Worm (Caenorhabditis elegans) whole organism, L4 larva: ENCODE results near the gene D2024.5.
A peak's percentile ranks its signal among the peaks of the same experiment; 100 is the strongest.

Experiments used
- F37D6.2 ChIP-seq: sonication (generic microtip); optimal IDR thresholded peaks from 2 replicates; lab custom pipeline; 2016; ENCODE audit warnings: mild to moderate bottlenecking, missing genetic modification characterization, missing compliant biosample characterization
- F49E8.2 ChIP-seq: sonication (generic microtip); optimal IDR thresholded peaks from 2 replicates; lab custom pipeline; 2016; ENCODE audit warnings: missing compliant biosample characterization, mild to moderate bottlenecking, missing genetic modification characterization, borderline replicate concordance
- T26A8.4 ChIP-seq: fragments of 200-800 bp; sonication (Bioruptor generic); IDR thresholded peaks from 2 replicates; pipeline ENCODE4 v1.3.6; 2022; ENCODE audit warnings: missing genetic modification characterization, missing compliant biosample characterization
- Y105C5A.15 ChIP-seq: fragments of 200-800 bp; sonication (Bioruptor generic); IDR thresholded peaks from 2 replicates; pipeline ENCODE4 v1.3.6; 2022; ENCODE audit warnings: missing genetic modification characterization, missing compliant biosample characterization
- Y75B8A.6 ChIP-seq: fragments of 200-800 bp; sonication (Bioruptor generic); IDR thresholded peaks from 2 replicates; pipeline ENCODE4 v1.3.6; 2022; ENCODE audit warnings: missing genetic modification reagents, missing genetic modification characterization, missing compliant biosample characterization
- ZK546.5 ChIP-seq, 2 experiments: sonication (generic microtip); optimal IDR thresholded peaks; 2 replicates each; lab custom pipeline; 2017; ENCODE audit warnings: missing biosample characterization in 2 of 2, missing genetic modification characterization in 2 of 2
- aha-1 ChIP-seq: fragments of 150-350 bp; peaks from one replicate; lab custom pipeline; 2014; ENCODE audit warnings: missing biosample characterization, missing genetic modification characterization
- ama-1 ChIP-seq: fragments of 150-350 bp; optimal IDR thresholded peaks from 2 replicates; lab custom pipeline; 2014; ENCODE audit warnings: inconsistent platforms, mixed read lengths
- ceh-32 ChIP-seq: sonication (generic microtip); optimal IDR thresholded peaks from 2 replicates; lab custom pipeline; 2016; ENCODE audit warnings: mild to moderate bottlenecking, missing genetic modification characterization, missing compliant biosample characterization; ENCODE audit not compliant: poor library complexity
- daf-12 ChIP-seq: fragments of 150-350 bp; optimal IDR thresholded peaks from 2 replicates; lab custom pipeline; 2014; ENCODE audit warnings: missing biosample characterization, missing genetic modification reagents, missing genetic modification characterization
- daf-16 ChIP-seq, 3 experiments: sonication (generic microtip); optimal IDR thresholded peaks; 2 replicates each; lab custom pipeline; 2016 to 2017; ENCODE audit warnings: missing genetic modification characterization in 3 of 3, missing genetic modification reagents in 3 of 3, mild to moderate bottlenecking in 2 of 3, missing compliant biosample characterization in 2 of 3, missing biosample characterization in 1 of 3, moderate library complexity in 1 of 3
- daf-8 ChIP-seq: fragments of 200-800 bp; sonication (Bioruptor generic); IDR thresholded peaks from 2 replicates; pipeline ENCODE4 v1.3.6; 2022; ENCODE audit warnings: missing genetic modification characterization, missing compliant biosample characterization
- dmd-6 ChIP-seq: fragments of 200-800 bp; sonication (Bioruptor generic); IDR thresholded peaks from 2 replicates; pipeline ENCODE4 v1.3.6; 2022; ENCODE audit warnings: missing genetic modification reagents, missing genetic modification characterization, missing compliant biosample characterization
- dmd-8 ChIP-seq: fragments of 200-800 bp; sonication (Bioruptor generic); IDR thresholded peaks from 2 replicates; pipeline ENCODE4 v1.3.6; 2022; ENCODE audit warnings: missing genetic modification characterization, missing compliant biosample characterization
- dmd-9 ChIP-seq: fragments of 200-800 bp; sonication (Bioruptor generic); IDR thresholded peaks from 2 replicates; pipeline ENCODE4 v1.3.6; 2022; ENCODE audit warnings: missing genetic modification reagents, missing genetic modification characterization, missing compliant biosample characterization
- dpl-1 ChIP-seq: fragments of 150-350 bp; optimal IDR thresholded peaks from 2 replicates; lab custom pipeline; 2014; ENCODE audit warnings: missing biosample characterization, missing genetic modification reagents, missing genetic modification characterization
- duxl-1 ChIP-seq: sonication (generic microtip); optimal IDR thresholded peaks from 2 replicates; lab custom pipeline; 2016; ENCODE audit warnings: mild to moderate bottlenecking, missing genetic modification characterization, moderate library complexity, missing compliant biosample characterization; ENCODE audit not compliant: poor library complexity
- dve-1 ChIP-seq: sonication (generic microtip); optimal IDR thresholded peaks from 2 replicates; lab custom pipeline; 2017; ENCODE audit warnings: antibody characterized with exemption, mild to moderate bottlenecking, missing genetic modification characterization, missing compliant biosample characterization; ENCODE audit not compliant: insufficient read depth
- egl-27 ChIP-seq: sonication (generic microtip); optimal IDR thresholded peaks from 3 replicates; lab custom pipeline; 2017; ENCODE audit warnings: missing biosample characterization, missing genetic modification reagents, missing genetic modification characterization
- egl-43 ChIP-seq: fragments of 200-800 bp; sonication (Bioruptor generic); IDR thresholded peaks from 2 replicates; pipeline ENCODE4 v1.3.6; 2022; ENCODE audit warnings: missing genetic modification reagents, missing genetic modification characterization, missing compliant biosample characterization
- fkh-10 ChIP-seq: fragments of 150-350 bp; optimal IDR thresholded peaks from 2 replicates; lab custom pipeline; 2014; ENCODE audit warnings: missing biosample characterization, missing genetic modification reagents, missing genetic modification characterization
- hlh-11 ChIP-seq: fragments of 200-800 bp; sonication (Bioruptor generic); optimal IDR thresholded peaks from 2 replicates; lab custom pipeline; 2018; ENCODE audit warnings: mild to moderate bottlenecking, missing genetic modification characterization, missing compliant biosample characterization
- hlh-30 ChIP-seq: sonication (generic microtip); optimal IDR thresholded peaks from 2 replicates; lab custom pipeline; 2017; ENCODE audit warnings: antibody characterized with exemption, mild to moderate bottlenecking, missing genetic modification characterization, missing compliant biosample characterization; ENCODE audit not compliant: insufficient read depth
- hmg-1.1 ChIP-seq: fragments of 200-800 bp; sonication (Bioruptor generic); IDR thresholded peaks from 2 replicates; pipeline ENCODE4 v1.3.6; 2022; ENCODE audit warnings: missing genetic modification reagents, missing genetic modification characterization, missing compliant biosample characterization
- lim-7 ChIP-seq: fragments of 200-800 bp; sonication (Bioruptor generic); IDR thresholded peaks from 2 replicates; pipeline ENCODE4 v1.3.6; 2022; ENCODE audit warnings: missing genetic modification characterization, missing compliant biosample characterization
- lin-1 ChIP-seq: fragments of 200-800 bp; sonication (Bioruptor generic); IDR thresholded peaks from 2 replicates; pipeline ENCODE4 v1.3.6; 2022; ENCODE audit warnings: missing genetic modification reagents, missing genetic modification characterization, missing compliant biosample characterization
- lin-38 ChIP-seq: fragments of 200-800 bp; sonication (Bioruptor generic); IDR thresholded peaks from 2 replicates; pipeline ENCODE4 v1.3.6; 2022; ENCODE audit warnings: missing genetic modification reagents, missing genetic modification characterization, missing compliant biosample characterization
- lsy-2 ChIP-seq, 2 experiments: fragments of 150-350 bp in 1 of 2; sonication (generic microtip) in 1 of 2; optimal IDR thresholded peaks; 2 replicates each; lab custom pipeline; 2014 to 2017; ENCODE audit warnings: missing biosample characterization in 2 of 2, missing genetic modification characterization in 2 of 2
- mdl-1 ChIP-seq, 2 experiments: fragments of 150-350 bp in 1 of 2; sonication (generic microtip) in 1 of 2; optimal IDR thresholded peaks; 2 replicates each; lab custom pipeline; 2014 to 2017; ENCODE audit warnings: missing biosample characterization in 2 of 2, missing genetic modification characterization in 2 of 2
- mdt-29 ChIP-seq: fragments of 200-800 bp; sonication (Bioruptor generic); IDR thresholded peaks from 2 replicates; pipeline ENCODE4 v1.3.6; 2022; ENCODE audit warnings: missing genetic modification reagents, missing genetic modification characterization, missing compliant biosample characterization
- mes-2 ChIP-seq: sonication (generic microtip); optimal IDR thresholded peaks from 2 replicates; lab custom pipeline; 2016; ENCODE audit warnings: missing genotype, mild to moderate bottlenecking, missing genetic modification characterization, missing compliant biosample characterization; ENCODE audit not compliant: poor library complexity, severe bottlenecking
- mxl-2 ChIP-seq: fragments of 200-800 bp; sonication (Bioruptor generic); conservative IDR thresholded peaks from 2 replicates; pipeline ENCODE4 v1.3.6; 2022; ENCODE audit warnings: missing genetic modification reagents, missing genetic modification characterization, missing compliant biosample characterization
- nhr-10 ChIP-seq: fragments of 150-350 bp; optimal IDR thresholded peaks from 2 replicates; lab custom pipeline; 2014; ENCODE audit warnings: missing biosample characterization, missing genetic modification characterization
- nhr-102 ChIP-seq: sonication (generic microtip); optimal IDR thresholded peaks from 2 replicates; lab custom pipeline; 2016; ENCODE audit warnings: mild to moderate bottlenecking, missing genetic modification characterization, moderate library complexity, missing compliant biosample characterization
- nhr-11 ChIP-seq: fragments of 150-350 bp; optimal IDR thresholded peaks from 2 replicates; lab custom pipeline; 2014; ENCODE audit warnings: missing biosample characterization, missing genetic modification characterization
- nhr-111 ChIP-seq: fragments of 200-800 bp; sonication (Bioruptor generic); optimal IDR thresholded peaks from 2 replicates; lab custom pipeline; 2018; ENCODE audit warnings: mild to moderate bottlenecking, missing genetic modification characterization, missing compliant biosample characterization
- nhr-28 ChIP-seq: fragments of 150-350 bp; optimal IDR thresholded peaks from 2 replicates; lab custom pipeline; 2014; ENCODE audit warnings: missing biosample characterization, missing genetic modification characterization
- nhr-42 ChIP-seq: fragments of 200-800 bp; sonication (Bioruptor generic); IDR thresholded peaks from 2 replicates; pipeline ENCODE4 v1.3.6; 2022; ENCODE audit warnings: missing genetic modification characterization, missing compliant biosample characterization
- nhr-6 ChIP-seq: fragments of 150-350 bp; optimal IDR thresholded peaks from 2 replicates; lab custom pipeline; 2014; ENCODE audit warnings: missing biosample characterization, missing genetic modification characterization
- php-3 ChIP-seq: fragments of 200-800 bp; sonication (Bioruptor generic); IDR thresholded peaks from 2 replicates; pipeline ENCODE4 v1.3.6; 2022; ENCODE audit warnings: missing genetic modification reagents, missing genetic modification characterization, missing compliant biosample characterization
- rbr-2 ChIP-seq: sonication (generic microtip); optimal IDR thresholded peaks from 2 replicates; lab custom pipeline; 2016; ENCODE audit warnings: missing genotype, missing genetic modification characterization, missing compliant biosample characterization
- saeg-2 ChIP-seq: fragments of 200-800 bp; sonication (Bioruptor generic); IDR thresholded peaks from 2 replicates; pipeline ENCODE4 v1.3.6; 2022; ENCODE audit warnings: missing genetic modification reagents, missing genetic modification characterization, missing compliant biosample characterization
- spr-1 ChIP-seq: sonication (generic microtip); optimal IDR thresholded peaks from 2 replicates; lab custom pipeline; 2016; ENCODE audit warnings: mild to moderate bottlenecking, missing genetic modification characterization, missing compliant biosample characterization
- unc-130 ChIP-seq: sonication (generic microtip); optimal IDR thresholded peaks from 2 replicates; lab custom pipeline; 2016; ENCODE audit warnings: missing genetic modification reagents, missing genetic modification characterization, missing compliant biosample characterization
- unc-39 ChIP-seq: sonication (generic microtip); optimal IDR thresholded peaks from 2 replicates; lab custom pipeline; 2017; ENCODE audit warnings: missing biosample characterization, missing genetic modification characterization
- unc-62 ChIP-seq, 3 experiments: fragments of 150-350 bp in 1 of 3; sonication (generic microtip); optimal IDR thresholded peaks in 2 of 3; peaks in 1 of 3; 1 replicate in 1 of 3; 2 replicates in 2 of 3; lab custom pipeline; 2014 to 2017; ENCODE audit warnings: missing biosample characterization in 3 of 3, missing genetic modification characterization in 3 of 3, missing genetic modification reagents in 3 of 3, missing genotype in 1 of 3
- zag-1 ChIP-seq: fragments of 150-350 bp; optimal IDR thresholded peaks from 2 replicates; lab custom pipeline; 2014; ENCODE audit warnings: missing biosample characterization, missing genetic modification characterization
- zfp-2 ChIP-seq: sonication (generic microtip); optimal IDR thresholded peaks from 2 replicates; lab custom pipeline; 2016; ENCODE audit warnings: mild to moderate bottlenecking, missing genetic modification characterization, missing compliant biosample characterization
- zip-2 ChIP-seq: fragments of 150-350 bp; optimal IDR thresholded peaks from 2 replicates; lab custom pipeline; 2014; ENCODE audit warnings: missing biosample characterization, missing genetic modification characterization

The D2024.5 gene

DNA sequence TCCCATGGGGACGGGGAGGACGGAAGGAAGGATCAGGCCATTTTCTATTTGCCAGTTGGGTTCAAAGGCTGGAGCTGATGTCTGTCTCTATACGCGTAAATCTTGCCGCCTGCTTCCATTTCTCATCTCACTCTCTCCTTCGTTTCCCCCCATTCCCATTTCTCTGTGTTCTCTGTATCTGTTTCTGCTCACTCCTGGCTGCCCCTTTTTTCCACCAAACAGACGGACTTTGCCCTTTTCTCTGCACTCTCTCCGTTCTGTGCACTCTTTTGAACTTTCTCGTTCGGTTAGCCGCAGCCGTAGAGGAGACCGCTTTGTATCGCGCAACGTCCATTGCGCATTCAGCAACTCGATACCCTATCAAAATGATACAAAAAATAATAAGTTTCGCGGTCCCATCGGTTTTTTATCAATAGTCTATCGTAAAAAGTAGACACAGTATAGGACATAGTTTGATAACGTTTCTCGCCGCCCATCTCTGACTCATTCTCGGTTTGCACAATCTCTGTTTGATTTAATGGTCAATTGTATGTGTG is 7.3 kb upstream of the D2024.5 start:
- TF ChIP-seq zag-1 (tag; lab: Kevin White, UChicago): no peak
- TF ChIP-seq dmd-6 (GFP tag; lab: Robert Waterston, UW): peak; percentile 69; the same call in 1 of the 2 replicates
- TF ChIP-seq nhr-111 (GFP tag; lab: Kevin White, UChicago): no peak
- no peak for TF ChIP-seq nhr-6 (tag; lab: Kevin White, UChicago)
- TF ChIP-seq unc-130 (GFP tag; lab: Kevin White, UChicago): no peak
- peak; percentile 80 for TF ChIP-seq hmg-1.1
- peak; percentile 28 for TF ChIP-seq aha-1 (tag; lab: Kevin White, UChicago)
- TF ChIP-seq F37D6.2 (tag; lab: Kevin White, UChicago): peak; percentile 4
- 0 out of 2 replicates have a peak, but pooled peaks have one; percentile 41 for TF ChIP-seq T26A8.4
- TF ChIP-seq zip-2 (tag; lab: Kevin White, UChicago): no peak
- peak; percentile 75 for TF ChIP-seq egl-43 (GFP tag; lab: Robert Waterston, UW)
- TF ChIP-seq dpl-1 (GFP tag; lab: Kevin White, UChicago): no peak
- TF ChIP-seq daf-12 (tag; lab: Kevin White, UChicago): no peak
- TF ChIP-seq F49E8.2 (tag; lab: Kevin White, UChicago): no peak
- no peak for TF ChIP-seq zfp-2
- peak in 1 of 2 experiments; percentile 43 for TF ChIP-seq daf-16 (GFP tag; optimal IDR thresholded peaks at IDR 0.05; lab: Kevin White, UChicago)
- TF ChIP-seq daf-16 (tag; optimal IDR thresholded peaks at IDR 0.05; lab: Kevin White, UChicago): peak; percentile 18
- no peak for TF ChIP-seq daf-8 (GFP tag; lab: Robert Waterston, UW)
- no peak for TF ChIP-seq Y75B8A.6 (GFP tag; lab: Robert Waterston, UW)
- TF ChIP-seq lsy-2 (tag; optimal IDR thresholded peaks at IDR 0.05; lab: Kevin White, UChicago): peak; percentile 9 to 56
- no peak for TF ChIP-seq nhr-10 (tag; lab: Kevin White, UChicago)
- no peak for TF ChIP-seq ceh-32 (tag; lab: Kevin White, UChicago)
- no peak for TF ChIP-seq dmd-9
- TF ChIP-seq mxl-2 (GFP tag; lab: Robert Waterston, UW): no peak
- TF ChIP-seq nhr-102: no peak
- peak; percentile 64 for TF ChIP-seq rbr-2 (tag; lab: Kevin White, UChicago)
- peak; percentile 57 for TF ChIP-seq nhr-11 (tag; lab: Kevin White, UChicago)
- peak; percentile 56 for TF ChIP-seq fkh-10
- TF ChIP-seq lim-7 (GFP tag; lab: Robert Waterston, UW): 0 out of 2 replicates have a peak, but pooled peaks have one; percentile 27
- peak in 1 of 2 experiments; percentile 63 for TF ChIP-seq unc-62 (GFP tag; optimal IDR thresholded peaks at IDR 0.05 in 1 of 2; lab: Kevin White, UChicago)
- no peak for TF ChIP-seq unc-62 (tag; optimal IDR thresholded peaks at IDR 0.05; lab: Kevin White, UChicago)
- peak in 1 of 2 experiments; percentile 19 for TF ChIP-seq mdl-1 (tag; optimal IDR thresholded peaks at IDR 0.05; lab: Kevin White, UChicago)
- no peak for TF ChIP-seq saeg-2
- peak; percentile 38 for TF ChIP-seq mes-2 (tag; lab: Kevin White, UChicago)
- TF ChIP-seq php-3 (GFP tag; lab: Robert Waterston, UW): peak; percentile 62; the same call in 1 of the 2 replicates
- TF ChIP-seq dve-1 (tag; lab: Kevin White, UChicago): peak; percentile 78
- TF ChIP-seq egl-27 (tag; lab: Kevin White, UChicago): no peak
- no peak for TF ChIP-seq Y105C5A.15 (GFP tag; lab: Robert Waterston, UW)
- no peak for TF ChIP-seq lin-38 (GFP tag; lab: Robert Waterston, UW)
- TF ChIP-seq unc-39: no peak
- TF ChIP-seq spr-1 (tag; lab: Kevin White, UChicago): no peak
- TF ChIP-seq dmd-8: no peak
- no peak for TF ChIP-seq ama-1 (lab: Kevin White, UChicago)
- TF ChIP-seq ZK546.5 (tag; optimal IDR thresholded peaks at IDR 0.05; lab: Kevin White, UChicago): no peak
- TF ChIP-seq lin-1 (GFP tag; lab: Robert Waterston, UW): peak; percentile 46; the same call in 1 of the 2 replicates
- TF ChIP-seq nhr-42 (GFP tag; lab: Robert Waterston, UW): 0 out of 2 replicates have a peak, but pooled peaks have one; percentile 43
- TF ChIP-seq hlh-30: peak; percentile 16
- TF ChIP-seq hlh-11 (tag; lab: Kevin White, UChicago): peak; percentile 77
- TF ChIP-seq mdt-29: no peak
- no peak for TF ChIP-seq duxl-1 (tag; lab: Kevin White, UChicago)
- peak; percentile 89 for TF ChIP-seq nhr-28 (tag; lab: Kevin White, UChicago)
